Fruit fly (Drosophila melanogaster) whole organism, prepupa: ENCODE measurements around the gene CG14075.

Source experiments
- Blimp-1 ChIP-seq: fragments of 200-800 bp; sonication (Bioruptor generic); optimal IDR thresholded peaks from 3 replicates; lab custom pipeline; 2017; ENCODE audit warnings: missing biosample characterization, missing genetic modification characterization, mild to moderate bottlenecking, moderate library complexity, missing genetic modification reagents
- CG10631 ChIP-seq: fragments of 200-800 bp; sonication (Bioruptor generic); optimal IDR thresholded peaks from 2 replicates; lab custom pipeline; 2016; ENCODE audit warnings: missing biosample characterization, missing genetic modification characterization
- CG10669 ChIP-seq: fragments of 200-800 bp; sonication (Bioruptor generic); optimal IDR thresholded peaks from 3 replicates; lab custom pipeline; 2018; ENCODE audit warnings: missing biosample characterization, mild to moderate bottlenecking, missing genetic modification characterization, moderate library complexity
- CG11294 ChIP-seq: fragments of 200-800 bp; sonication (Bioruptor generic); IDR thresholded peaks from 2 replicates; pipeline ENCODE4 v1.3.6; 2022; ENCODE audit warnings: missing biosample characterization, missing genetic modification characterization
- CG11902 ChIP-seq: fragments of 200-800 bp; sonication (Bioruptor generic); optimal IDR thresholded peaks from 3 replicates; lab custom pipeline; 2016; ENCODE audit warnings: missing biosample characterization, missing genetic modification characterization
- CG15336 ChIP-seq: fragments of 200-800 bp; sonication (Bioruptor generic); IDR thresholded peaks from 2 replicates; pipeline ENCODE4 v1.3.6; 2022; ENCODE audit warnings: missing biosample characterization, missing genetic modification characterization
- CG1621 ChIP-seq: fragments of 200-800 bp; sonication (Bioruptor generic); optimal IDR thresholded peaks from 3 replicates; lab custom pipeline; 2018; ENCODE audit warnings: missing biosample characterization, mild to moderate bottlenecking, missing genetic modification characterization
- CG3032 ChIP-seq: fragments of 200-800 bp; optimal IDR thresholded peaks from 2 replicates; lab custom pipeline; 2019; ENCODE audit warnings: missing biosample characterization, mild to moderate bottlenecking, missing genetic modification characterization, moderate library complexity
- CG31627 ChIP-seq: fragments of 200-800 bp; sonication (Bioruptor generic); optimal IDR thresholded peaks from 3 replicates; lab custom pipeline; 2016; ENCODE audit warnings: missing biosample characterization, missing genetic modification characterization
- CG34406 ChIP-seq: fragments of 200-800 bp; sonication (Bioruptor generic); optimal IDR thresholded peaks from 3 replicates; lab custom pipeline; 2016; ENCODE audit warnings: missing biosample characterization, missing genetic modification characterization
- CG3919 ChIP-seq: fragments of 200-800 bp; sonication (Bioruptor generic); optimal IDR thresholded peaks from 3 replicates; lab custom pipeline; 2016; ENCODE audit warnings: missing biosample characterization, missing genetic modification characterization
- CG4318 ChIP-seq: fragments of 200-800 bp; sonication (Bioruptor generic); optimal IDR thresholded peaks from 3 replicates; lab custom pipeline; 2017; ENCODE audit warnings: missing biosample characterization, mild to moderate bottlenecking, missing genetic modification characterization
- CG6163 ChIP-seq: fragments of 200-800 bp; sonication (Bioruptor generic); IDR thresholded peaks from 3 replicates; pipeline ENCODE4 v1.3.6; 2022; ENCODE audit warnings: missing biosample characterization, missing genetic modification characterization
- CG6276 ChIP-seq: fragments of 200-800 bp; sonication (Bioruptor generic); optimal IDR thresholded peaks from 2 replicates; lab custom pipeline; 2017; ENCODE audit warnings: missing biosample characterization, mild to moderate bottlenecking, missing genetic modification characterization
- CG6808 ChIP-seq: fragments of 200-800 bp; sonication (Bioruptor generic); optimal IDR thresholded peaks from 3 replicates; lab custom pipeline; 2017; ENCODE audit warnings: missing biosample characterization, missing genetic modification characterization, mild to moderate bottlenecking, moderate library complexity, missing genetic modification reagents
- CG6854 ChIP-seq: fragments of 200-800 bp; sonication (Bioruptor generic); optimal IDR thresholded peaks from 2 replicates; lab custom pipeline; 2017; ENCODE audit warnings: missing biosample characterization, mild to moderate bottlenecking, missing genetic modification characterization
- CG8319 ChIP-seq: fragments of 200-800 bp; sonication (Bioruptor generic); optimal IDR thresholded peaks from 3 replicates; lab custom pipeline; 2016; ENCODE audit warnings: missing biosample characterization, missing genetic modification characterization
- CG9139 ChIP-seq: fragments of 200-800 bp; sonication (Bioruptor generic); optimal IDR thresholded peaks from 3 replicates; lab custom pipeline; 2017; ENCODE audit warnings: missing biosample characterization, mild to moderate bottlenecking, missing genetic modification characterization
- Eip78C ChIP-seq: fragments of 200-800 bp; sonication (Bioruptor generic); peaks from one replicate; lab custom pipeline; 2016; ENCODE audit warnings: missing biosample characterization, missing genetic modification characterization
- Ets21C ChIP-seq: fragments of 200-800 bp; sonication (Bioruptor generic); optimal IDR thresholded peaks from 3 replicates; lab custom pipeline; 2016; ENCODE audit warnings: missing biosample characterization, missing genetic modification characterization
- Ets96B ChIP-seq: fragments of 200-800 bp; optimal IDR thresholded peaks from 2 replicates; lab custom pipeline; 2019; ENCODE audit warnings: missing biosample characterization, mild to moderate bottlenecking, missing genetic modification characterization, moderate library complexity
- Gug ChIP-seq: fragments of 200-800 bp; sonication (Bioruptor generic); IDR thresholded peaks from 2 replicates; pipeline ENCODE4 v1.3.6; 2022; ENCODE audit warnings: missing biosample characterization, missing genetic modification characterization
- Hr38 ChIP-seq: sonication (Bioruptor generic); optimal IDR thresholded peaks from 2 replicates; lab custom pipeline; 2016; ENCODE audit warnings: missing biosample characterization, missing genetic modification characterization
- Hr39 ChIP-seq: fragments of 200-800 bp; sonication (Bioruptor generic); optimal IDR thresholded peaks from 2 replicates; lab custom pipeline; 2016; ENCODE audit warnings: missing biosample characterization, missing genetic modification characterization
- Hr4 ChIP-seq: fragments of 200-800 bp; sonication (Bioruptor generic); optimal IDR thresholded peaks from 3 replicates; lab custom pipeline; 2016; ENCODE audit warnings: missing biosample characterization, missing genetic modification characterization
- Lpt ChIP-seq: fragments of 200-800 bp; sonication (Bioruptor generic); optimal IDR thresholded peaks from 3 replicates; lab custom pipeline; 2016; ENCODE audit warnings: missing biosample characterization, missing genetic modification characterization
- Met ChIP-seq: fragments of 200-800 bp; sonication (Bioruptor generic); optimal IDR thresholded peaks from 3 replicates; lab custom pipeline; 2016; ENCODE audit warnings: missing biosample characterization, missing genetic modification characterization
- OdsH ChIP-seq: fragments of 200-800 bp; sonication (Bioruptor generic); optimal IDR thresholded peaks from 3 replicates; lab custom pipeline; 2016; ENCODE audit warnings: missing biosample characterization, missing genetic modification characterization
- Sox102F ChIP-seq: fragments of 200-800 bp; sonication (Bioruptor generic); optimal IDR thresholded peaks from 2 replicates; lab custom pipeline; 2016; ENCODE audit warnings: missing biosample characterization, mild to moderate bottlenecking, missing genetic modification characterization
- Sox14 ChIP-seq: fragments of 200-800 bp; sonication (Bioruptor generic); optimal IDR thresholded peaks from 3 replicates; lab custom pipeline; 2016; ENCODE audit warnings: missing biosample characterization, missing genetic modification characterization
- Sox15 ChIP-seq: fragments of 200-800 bp; sonication (Bioruptor generic); optimal IDR thresholded peaks from 3 replicates; lab custom pipeline; 2016; ENCODE audit warnings: missing biosample characterization, missing genetic modification characterization
- cyc ChIP-seq: fragments of 200-800 bp; sonication (Bioruptor generic); optimal IDR thresholded peaks from 3 replicates; lab custom pipeline; 2016; ENCODE audit warnings: missing biosample characterization, missing genetic modification characterization
- dac ChIP-seq: fragments of 200-800 bp; sonication (Bioruptor generic); optimal IDR thresholded peaks from 2 replicates; lab custom pipeline; 2017; ENCODE audit warnings: missing biosample characterization, mild to moderate bottlenecking, missing genetic modification characterization
- eg ChIP-seq: fragments of 200-800 bp; sonication (Bioruptor generic); IDR thresholded peaks from 3 replicates; pipeline ENCODE4 v1.3.6; 2022; ENCODE audit warnings: missing biosample characterization, missing genetic modification characterization
- esn ChIP-seq: fragments of 200-800 bp; sonication (Bioruptor generic); optimal IDR thresholded peaks from 2 replicates; lab custom pipeline; 2016; ENCODE audit warnings: missing biosample characterization, mild to moderate bottlenecking, missing genetic modification characterization, moderate library complexity
- fd59A ChIP-seq: fragments of 200-800 bp; sonication (Bioruptor generic); optimal IDR thresholded peaks from 2 replicates; lab custom pipeline; 2017; ENCODE audit warnings: missing biosample characterization, mild to moderate bottlenecking, missing genetic modification characterization, missing genetic modification reagents
- fkh ChIP-seq: fragments of 200-800 bp; sonication (Bioruptor generic); optimal IDR thresholded peaks from 3 replicates; lab custom pipeline; 2017; ENCODE audit warnings: missing biosample characterization, mild to moderate bottlenecking, missing genetic modification characterization, moderate library complexity
- net ChIP-seq: fragments of 200-800 bp; sonication (Bioruptor generic); optimal IDR thresholded peaks from 3 replicates; lab custom pipeline; 2016; ENCODE audit warnings: missing biosample characterization, missing genetic modification characterization
- salr ChIP-seq, 2 experiments: fragments of 200-800 bp; sonication (Bioruptor generic); optimal IDR thresholded peaks; 3 replicates each; lab custom pipeline; 2016 to 2018; ENCODE audit warnings: missing biosample characterization in 2 of 2, missing genetic modification characterization in 2 of 2, mild to moderate bottlenecking in 1 of 2
- ss ChIP-seq, 2 experiments: fragments of 200-800 bp; sonication (Bioruptor generic); optimal IDR thresholded peaks; 2 replicates in 1 of 2; 3 replicates in 1 of 2; lab custom pipeline; 2017 to 2018; ENCODE audit warnings: mild to moderate bottlenecking in 2 of 2, missing biosample characterization in 2 of 2, missing genetic modification characterization in 2 of 2, moderate library complexity in 1 of 2
- svp ChIP-seq: fragments of 200-800 bp; sonication (Bioruptor generic); peaks from one replicate; lab custom pipeline; 2016; ENCODE audit warnings: missing biosample characterization, missing genetic modification characterization
- topi ChIP-seq: fragments of 200-800 bp; sonication (Bioruptor generic); optimal IDR thresholded peaks from 3 replicates; lab custom pipeline; 2016; ENCODE audit warnings: missing biosample characterization, missing genetic modification characterization
- vri ChIP-seq: fragments of 200-800 bp; sonication (Bioruptor generic); optimal IDR thresholded peaks from 3 replicates; lab custom pipeline; 2016; ENCODE audit warnings: missing biosample characterization, mild to moderate bottlenecking, missing genetic modification characterization

CG14075 gene

DNA sequence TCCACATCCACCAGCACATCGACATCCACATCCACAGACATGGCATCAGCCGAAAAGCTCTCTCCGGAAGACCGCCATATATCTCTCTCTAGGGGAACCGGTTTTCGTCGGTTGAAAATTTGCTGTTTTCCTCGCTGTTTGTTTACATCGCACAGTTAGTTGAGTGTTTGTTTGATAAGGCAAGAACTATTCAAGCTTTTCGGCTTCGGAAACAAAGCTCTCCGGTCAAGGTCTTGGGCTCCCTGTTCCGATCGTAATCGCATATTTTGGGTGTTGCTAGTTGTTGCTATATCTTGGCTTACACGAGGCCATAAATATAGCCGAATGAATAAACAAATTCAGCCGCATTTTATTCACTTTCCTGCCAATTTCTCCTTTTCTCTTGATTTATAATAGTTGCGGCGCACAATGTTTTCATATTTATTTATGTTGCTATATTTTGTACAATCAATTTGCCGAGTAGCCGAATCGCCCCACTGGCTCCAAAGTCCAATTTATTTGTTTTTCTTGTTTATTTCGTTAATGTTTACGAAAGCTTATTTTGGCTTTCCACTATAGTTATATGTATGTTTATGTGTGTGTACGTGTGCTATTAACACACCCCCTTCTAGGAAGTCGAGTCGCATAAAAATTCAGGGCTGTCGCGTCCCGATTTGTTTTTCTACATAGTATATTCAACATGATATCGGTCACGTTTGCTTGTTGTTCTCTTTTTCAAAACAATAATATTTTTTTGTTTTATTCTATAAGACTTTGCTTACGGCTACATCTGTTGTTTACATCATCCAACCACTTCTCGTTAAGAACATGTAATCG, 12.2 kb downstream of the CG14075 start:
- TF ChIP-seq Sox15 (GFP tag; lab: Kevin White, UChicago) (no peak), svp (GFP tag; lab: Kevin White, UChicago) (peak; percentile 60), CG6276 (GFP tag; lab: Kevin White, UChicago) (peak; percentile 69), Gug (GFP tag; lab: Robert Waterston, UW) (no peak), salr (GFP tag; optimal IDR thresholded peaks at IDR 0.05; lab: Kevin White, UChicago) (peak in 1 of 2 experiments; percentile 22), CG1621 (tag; lab: Kevin White, UChicago) (no peak), topi (no peak), CG3032 (tag; lab: Kevin White, UChicago) (peak; percentile 6), CG11294 (GFP tag; lab: Robert Waterston, UW) (no peak), OdsH (GFP tag; lab: Kevin White, UChicago) (no peak), CG10669 (GFP tag; lab: Kevin White, UChicago) (no peak), CG6163 (GFP tag; lab: Robert Waterston, UW) (no peak), vri (peak; percentile 58), CG31627 (GFP tag; lab: Kevin White, UChicago) (no peak), esn (no peak), CG8319 (GFP tag; lab: Kevin White, UChicago) (no peak), CG6854 (GFP tag; lab: Kevin White, UChicago) (no peak), CG34406 (GFP tag; lab: Kevin White, UChicago) (no peak), CG6808 (GFP tag; lab: Kevin White, UChicago) (peak; percentile 43), Sox102F (no peak), fkh (GFP tag; lab: Kevin White, UChicago) (peak; percentile 87), CG3919 (GFP tag; lab: Kevin White, UChicago) (peak; percentile 1), Sox14 (GFP tag; lab: Kevin White, UChicago) (no peak), eg (GFP tag; lab: Robert Waterston, UW) (peak; percentile 43; the same call in 1 of the 3 replicates), CG4318 (GFP tag; lab: Kevin White, UChicago) (no peak), Ets21C (GFP tag; lab: Kevin White, UChicago) (no peak), Met (GFP tag; lab: Kevin White, UChicago) (no peak), CG10631 (GFP tag; lab: Kevin White, UChicago) (no peak), cyc (GFP tag; lab: Kevin White, UChicago) (no peak), Hr39 (GFP tag; lab: Kevin White, UChicago) (no peak), CG15336 (GFP tag; lab: Robert Waterston, UW) (0 out of 2 replicates have a peak, but pooled peaks have one; percentile 6), net (GFP tag; lab: Kevin White, UChicago) (no peak), ss (GFP tag; optimal IDR thresholded peaks at IDR 0.05; lab: Kevin White, UChicago) (no peak), Ets96B (no peak), Lpt (GFP tag; lab: Kevin White, UChicago) (no peak), Hr4 (GFP tag; lab: Kevin White, UChicago) (peak; percentile 16), dac (no peak), fd59A (GFP tag; lab: Kevin White, UChicago) (no peak), Blimp-1 (GFP tag; lab: Kevin White, UChicago) (no peak), Eip78C (GFP tag; lab: Kevin White, UChicago) (peak; percentile 75), CG11902 (GFP tag; lab: Kevin White, UChicago) (no peak), CG9139 (GFP tag; lab: Kevin White, UChicago) (peak; percentile 26), Hr38 (no peak)
